Fruit fly (Drosophila melanogaster) whole organism, embryonic: Measurements from ENCODE around the gene Cpr64Ad.
A peak's percentile ranks its signal among the peaks of the same experiment; 100 is the strongest.

Source experiments
- Aef1 ChIP-seq: fragments of 200-800 bp; sonication (Bioruptor generic); IDR thresholded peaks from 3 replicates; pipeline ENCODE4 v1.3.6; 2022; ENCODE audit warnings: missing biosample characterization, missing genetic modification characterization
- CG10267 ChIP-seq: fragments of 200-800 bp; sonication (Bioruptor generic); optimal IDR thresholded peaks from 2 replicates; lab custom pipeline; 2018; ENCODE audit warnings: missing biosample characterization, mild to moderate bottlenecking, missing genetic modification characterization, moderate library complexity
- CG10543 ChIP-seq: fragments of 200-800 bp; sonication (Bioruptor generic); optimal IDR thresholded peaks from 3 replicates; lab custom pipeline; 2017; ENCODE audit warnings: missing biosample characterization, mild to moderate bottlenecking, missing genetic modification characterization, moderate library complexity
- CG10654 ChIP-seq: fragments of 200-800 bp; sonication (Bioruptor generic); optimal IDR thresholded peaks from 2 replicates; lab custom pipeline; 2016; ENCODE audit warnings: missing biosample characterization, missing genetic modification characterization
- CG11695 ChIP-seq: fragments of 200-800 bp; sonication (Bioruptor generic); IDR thresholded peaks from 3 replicates; pipeline ENCODE4 v1.3.6; 2022; ENCODE audit warnings: missing biosample characterization, missing genetic modification characterization
- CG11696 ChIP-seq: fragments of 200-800 bp; sonication (Bioruptor generic); IDR thresholded peaks from 2 replicates; pipeline ENCODE4 v1.3.6; 2022; ENCODE audit warnings: missing biosample characterization, missing genetic modification characterization
- CG12071 ChIP-seq: fragments of 200-800 bp; sonication (Bioruptor generic); optimal IDR thresholded peaks from 3 replicates; lab custom pipeline; 2018; ENCODE audit warnings: missing biosample characterization, mild to moderate bottlenecking, missing genetic modification characterization
- CG12104 ChIP-seq: fragments of 200-800 bp; sonication (Bioruptor generic); optimal IDR thresholded peaks from 3 replicates; lab custom pipeline; 2016; ENCODE audit warnings: missing biosample characterization, missing genetic modification characterization
- CG14710 ChIP-seq: fragments of 200-800 bp; sonication (Bioruptor generic); optimal IDR thresholded peaks from 3 replicates; lab custom pipeline; 2019; ENCODE audit warnings: missing biosample characterization, mild to moderate bottlenecking, missing genetic modification characterization, moderate library complexity
- CG15514 ChIP-seq: fragments of 200-800 bp; sonication (Bioruptor generic); optimal IDR thresholded peaks from 3 replicates; lab custom pipeline; 2017; ENCODE audit warnings: missing biosample characterization, missing genetic modification characterization, mild to moderate bottlenecking, moderate library complexity, missing genetic modification reagents
- CG15696 ChIP-seq: fragments of 200-800 bp; sonication (Bioruptor generic); optimal IDR thresholded peaks from 2 replicates; lab custom pipeline; 2019; ENCODE audit warnings: missing biosample characterization, mild to moderate bottlenecking, missing genetic modification characterization, moderate library complexity
- CG18476 ChIP-seq: fragments of 200-800 bp; sonication (Bioruptor generic); optimal IDR thresholded peaks from 2 replicates; lab custom pipeline; 2016; ENCODE audit warnings: missing biosample characterization, mild to moderate bottlenecking, missing genetic modification characterization
- CG18599 ChIP-seq: fragments of 200-800 bp; sonication (Bioruptor generic); optimal IDR thresholded peaks from 3 replicates; lab custom pipeline; 2017; ENCODE audit warnings: missing biosample characterization, missing genetic modification characterization, mild to moderate bottlenecking, moderate library complexity, missing genetic modification reagents
- CG2116 ChIP-seq: fragments of 200-800 bp; sonication (Bioruptor generic); optimal IDR thresholded peaks from 3 replicates; lab custom pipeline; 2018; ENCODE audit warnings: missing biosample characterization, mild to moderate bottlenecking, missing genetic modification characterization
- CG2875 ChIP-seq: fragments of 200-800 bp; sonication (Bioruptor generic); optimal IDR thresholded peaks from 2 replicates; lab custom pipeline; 2017; ENCODE audit warnings: missing biosample characterization, mild to moderate bottlenecking, missing genetic modification characterization, missing genetic modification reagents
- CG31441 ChIP-seq: fragments of 200-800 bp; sonication (Bioruptor generic); IDR thresholded peaks from 2 replicates; pipeline ENCODE4 v1.3.6; 2022; ENCODE audit warnings: missing biosample characterization, missing genetic modification characterization
- CG4360 ChIP-seq: fragments of 200-800 bp; sonication (Bioruptor generic); IDR thresholded peaks from 2 replicates; pipeline ENCODE4 v1.3.6; 2022; ENCODE audit warnings: missing biosample characterization, missing genetic modification characterization
- CG4617 ChIP-seq: fragments of 200-800 bp; sonication (Bioruptor generic); optimal IDR thresholded peaks from 3 replicates; lab custom pipeline; 2016; ENCODE audit warnings: missing biosample characterization, missing genetic modification characterization, borderline replicate concordance
- CG4820 ChIP-seq: fragments of 200-800 bp; sonication (Bioruptor generic); optimal IDR thresholded peaks from 3 replicates; lab custom pipeline; 2016; ENCODE audit warnings: missing biosample characterization, missing genetic modification characterization
- CG6689 ChIP-seq: fragments of 200-800 bp; sonication (Bioruptor generic); IDR thresholded peaks from 2 replicates; pipeline ENCODE4 v1.3.6; 2022; ENCODE audit warnings: missing biosample characterization, missing genetic modification characterization
- Dbx ChIP-seq: fragments of 200-800 bp; sonication (Bioruptor generic); IDR thresholded peaks from 3 replicates; pipeline ENCODE4 v1.3.6; 2022; ENCODE audit warnings: missing biosample characterization, missing genetic modification characterization
- Dek ChIP-seq: fragments of 200-800 bp; sonication (Bioruptor generic); optimal IDR thresholded peaks from 3 replicates; lab custom pipeline; 2019; ENCODE audit warnings: missing biosample characterization, mild to moderate bottlenecking, missing genetic modification characterization, moderate library complexity
- Dp ChIP-seq: fragments of 200-800 bp; sonication (Bioruptor generic); optimal IDR thresholded peaks from 2 replicates; lab custom pipeline; 2018; ENCODE audit warnings: missing biosample characterization, mild to moderate bottlenecking, missing genetic modification characterization, moderate library complexity
- E2f2 ChIP-seq: fragments of 200-800 bp; sonication (Bioruptor generic); IDR thresholded peaks from 2 replicates; pipeline ENCODE4 v1.3.6; 2022; ENCODE audit warnings: missing biosample characterization, missing genetic modification characterization
- Elba2 ChIP-seq: fragments of 200-800 bp; sonication (Bioruptor generic); optimal IDR thresholded peaks from 3 replicates; lab custom pipeline; 2016; ENCODE audit warnings: missing biosample characterization, missing genetic modification characterization
- Fer2 ChIP-seq: fragments of 200-800 bp; sonication (Bioruptor generic); optimal IDR thresholded peaks from 2 replicates; lab custom pipeline; 2018; ENCODE audit warnings: missing biosample characterization, mild to moderate bottlenecking, missing genetic modification characterization, moderate library complexity
- HLH4C ChIP-seq: fragments of 200-800 bp; sonication (Bioruptor generic); IDR thresholded peaks from 3 replicates; pipeline ENCODE4 v1.3.6; 2022; ENCODE audit warnings: missing biosample characterization, missing genetic modification characterization; ENCODE audit not compliant: partially characterized antibody
- Hr51 ChIP-seq, 2 experiments: fragments of 200-800 bp; sonication (Bioruptor generic); optimal IDR thresholded peaks; 2 replicates in 1 of 2; 3 replicates in 1 of 2; lab custom pipeline; 2016 to 2018; ENCODE audit warnings: missing biosample characterization in 2 of 2, missing genetic modification characterization in 2 of 2, mild to moderate bottlenecking in 1 of 2, moderate library complexity in 1 of 2
- Lim3 ChIP-seq: fragments of 200-800 bp; sonication (Bioruptor generic); IDR thresholded peaks from 2 replicates; pipeline ENCODE4 v1.3.6; 2022; ENCODE audit warnings: missing biosample characterization, missing genetic modification characterization
- Nf-YB ChIP-seq: fragments of 200-800 bp; sonication (Bioruptor generic); optimal IDR thresholded peaks from 3 replicates; lab custom pipeline; 2019; ENCODE audit warnings: missing biosample characterization, mild to moderate bottlenecking, missing genetic modification characterization, moderate library complexity
- Ravus ChIP-seq: fragments of 200-800 bp; sonication (Bioruptor generic); IDR thresholded peaks from 2 replicates; pipeline ENCODE4 v1.3.6; 2022; ENCODE audit warnings: missing biosample characterization, missing genetic modification characterization
- Xbp1 ChIP-seq: fragments of 200-800 bp; sonication (Bioruptor generic); optimal IDR thresholded peaks from 3 replicates; lab custom pipeline; 2016; ENCODE audit warnings: missing biosample characterization, mild to moderate bottlenecking, missing genetic modification characterization
- YL-1 ChIP-seq: fragments of 200-800 bp; sonication (Bioruptor generic); optimal IDR thresholded peaks from 3 replicates; lab custom pipeline; 2017; ENCODE audit warnings: missing biosample characterization, mild to moderate bottlenecking, missing genetic modification characterization
- abd-A ChIP-seq: fragments of 200-800 bp; sonication (Bioruptor generic); optimal IDR thresholded peaks from 3 replicates; lab custom pipeline; 2019; ENCODE audit warnings: missing biosample characterization, mild to moderate bottlenecking, missing genetic modification characterization, moderate library complexity
- ac ChIP-seq: fragments of 200-800 bp; sonication (Bioruptor generic); optimal IDR thresholded peaks from 3 replicates; lab custom pipeline; 2017; ENCODE audit warnings: missing biosample characterization, mild to moderate bottlenecking, missing genetic modification characterization
- amos ChIP-seq: fragments of 200-800 bp; sonication (Bioruptor generic); IDR thresholded peaks from 2 replicates; pipeline ENCODE4 v1.3.6; 2022; ENCODE audit warnings: missing biosample characterization, missing genetic modification characterization; ENCODE audit not compliant: partially characterized antibody
- chinmo ChIP-seq: fragments of 200-800 bp; sonication (Bioruptor generic); IDR thresholded peaks from 4 replicates; pipeline ENCODE4 v1.3.6; 2022; ENCODE audit warnings: missing biosample characterization, missing genetic modification characterization; ENCODE audit not compliant: partially characterized antibody
- ci ChIP-seq: fragments of 200-800 bp; sonication (Bioruptor generic); IDR thresholded peaks from 3 replicates; pipeline ENCODE4 v1.3.6; 2022; ENCODE audit warnings: missing biosample characterization, missing genetic modification characterization
- crc ChIP-seq: fragments of 200-800 bp; sonication (Bioruptor generic); optimal IDR thresholded peaks from 2 replicates; lab custom pipeline; 2016; ENCODE audit warnings: missing biosample characterization, missing genetic modification characterization
- crol ChIP-seq: fragments of 200-800 bp; sonication (Bioruptor generic); IDR thresholded peaks from 2 replicates; pipeline ENCODE4 v1.3.6; 2022; ENCODE audit warnings: missing biosample characterization, missing genetic modification characterization
- ind ChIP-seq: fragments of 200-800 bp; sonication (Bioruptor generic); optimal IDR thresholded peaks from 3 replicates; lab custom pipeline; 2016; ENCODE audit warnings: missing biosample characterization, missing genetic modification characterization
- kni ChIP-seq: fragments of 200-800 bp; sonication (Bioruptor generic); optimal IDR thresholded peaks from 3 replicates; lab custom pipeline; 2017; ENCODE audit warnings: mild to moderate bottlenecking, missing biosample characterization, missing genetic modification reagents, missing genetic modification characterization
- knrl ChIP-seq: fragments of 200-800 bp; sonication (Bioruptor generic); IDR thresholded peaks from 3 replicates; pipeline ENCODE4 v1.3.6; 2022; ENCODE audit warnings: missing biosample characterization, missing genetic modification characterization; ENCODE audit not compliant: partially characterized antibody
- nerfin-1 ChIP-seq: fragments of 200-800 bp; sonication (Bioruptor generic); optimal IDR thresholded peaks from 3 replicates; lab custom pipeline; 2019; ENCODE audit warnings: missing biosample characterization, mild to moderate bottlenecking, missing genetic modification characterization, moderate library complexity
- otp ChIP-seq: fragments of 200-800 bp; sonication (Bioruptor generic); IDR thresholded peaks from 3 replicates; pipeline ENCODE4, ENCODE4 v1.3.6; 2022; ENCODE audit warnings: missing biosample characterization, missing genetic modification characterization
- pnt ChIP-seq: fragments of 200-800 bp; sonication (Bioruptor generic); optimal IDR thresholded peaks from 3 replicates; lab custom pipeline; 2016; ENCODE audit warnings: missing biosample characterization, missing genetic modification characterization
- rib ChIP-seq: fragments of 200-800 bp; sonication (Bioruptor generic); IDR thresholded peaks from 2 replicates; pipeline ENCODE4 v1.3.6; 2022; ENCODE audit warnings: missing biosample characterization, missing genetic modification characterization
- sens ChIP-seq: fragments of 200-800 bp; sonication (Bioruptor generic); peaks from one replicate; lab custom pipeline; 2016; ENCODE audit warnings: missing biosample characterization, missing genetic modification characterization

Cpr64Ad gene

DNA sequence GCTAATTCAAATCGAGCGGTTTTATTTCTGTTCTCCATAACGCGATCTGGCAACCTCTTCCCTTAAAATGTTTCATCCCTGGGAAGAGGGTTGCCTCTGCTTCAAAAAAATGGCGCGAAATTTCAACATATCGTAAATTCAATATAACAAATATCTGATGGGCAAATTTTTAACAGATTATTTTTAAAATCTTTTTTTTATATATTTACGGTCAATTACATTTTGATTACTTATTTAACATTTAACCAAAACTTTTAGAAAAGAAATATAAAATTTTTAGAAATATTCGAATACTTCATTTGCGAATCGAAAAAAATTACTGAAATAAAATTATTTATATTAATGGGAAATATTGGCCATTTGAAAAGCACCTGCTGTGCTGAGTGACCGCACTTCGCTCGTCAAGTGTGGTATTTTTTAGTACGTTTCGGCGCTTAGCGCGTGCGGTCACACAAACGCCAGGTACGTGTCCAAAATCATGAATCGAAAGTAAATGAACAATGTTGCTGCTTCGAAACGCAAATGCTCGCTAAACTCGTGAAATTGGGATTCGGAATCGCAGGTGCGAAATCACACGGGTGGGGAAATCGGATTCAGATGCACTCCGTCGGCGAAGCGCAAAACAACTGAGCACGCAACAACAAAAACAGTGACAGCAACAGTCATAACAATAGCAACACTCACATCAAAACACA, 45.1 kb upstream of the Cpr64Ad start, which contains the start of gene Ero1L (continued):
- TF ChIP-seq CG4820 (GFP tag; lab: Kevin White, UChicago), result peak; percentile 11
- peak; percentile 72; the same call in 2 of the 3 replicates for TF ChIP-seq ci (GFP tag; lab: Robert Waterston, UW)
- TF ChIP-seq Dbx (GFP tag; lab: Robert Waterston, UW), result 0 out of 3 replicates have a peak, but pooled peaks have one; percentile 60
- peak; percentile 52 for TF ChIP-seq Aef1
- peak; percentile 10 for TF ChIP-seq Fer2
- TF ChIP-seq crol (GFP tag; lab: Robert Waterston, UW), result no peak
- TF ChIP-seq CG12104 (GFP tag; lab: Kevin White, UChicago), result peak; percentile 18
- TF ChIP-seq Dp, result peak; percentile 98
- peak; percentile 17 for TF ChIP-seq Xbp1
- peak; percentile 30 for TF ChIP-seq CG10543
- TF ChIP-seq CG18599 (GFP tag; lab: Kevin White, UChicago), result peak; percentile 55
- no peak for TF ChIP-seq ac (GFP tag; lab: Kevin White, UChicago)
- peak; percentile 3 for TF ChIP-seq kni
- peak; percentile 54 for TF ChIP-seq sens (GFP tag; lab: Kevin White, UChicago)
- peak; percentile 2 for TF ChIP-seq ind
- peak; percentile 65 for TF ChIP-seq CG4360 (GFP tag; lab: Robert Waterston, UW)
- TF ChIP-seq CG11696 (GFP tag; lab: Robert Waterston, UW), result peak; percentile 92
- TF ChIP-seq chinmo, result peak; percentile 48; the same call in 1 of the 4 replicates
- TF ChIP-seq pnt (GFP tag; lab: Kevin White, UChicago), result no peak
- TF ChIP-seq CG12071 (GFP tag; lab: Kevin White, UChicago), result peak; percentile 2
- TF ChIP-seq nerfin-1 (tag; lab: Kevin White, UChicago), result peak; percentile 21
- TF ChIP-seq Dek (tag; lab: Kevin White, UChicago), result peak; percentile 38
- TF ChIP-seq CG15514 (GFP tag; lab: Kevin White, UChicago), result peak; percentile 45
- no peak for TF ChIP-seq Ravus
- peak; percentile 9 for TF ChIP-seq Nf-YB (GFP tag; lab: Kevin White, UChicago)
- peak; percentile 41 for TF ChIP-seq CG15696 (tag; lab: Kevin White, UChicago)
- peak; percentile 37; the same call in 1 of the 2 replicates for TF ChIP-seq amos (GFP tag; lab: Robert Waterston, UW)
- TF ChIP-seq Lim3 (GFP tag; lab: Robert Waterston, UW), result no peak
- no peak for TF ChIP-seq crc (GFP tag; lab: Kevin White, UChicago)
- 0 out of 3 replicates have a peak, but pooled peaks have one; percentile 47 for TF ChIP-seq knrl (GFP tag; lab: Robert Waterston, UW)
- TF ChIP-seq YL-1, result peak; percentile 81
- TF ChIP-seq CG31441 (GFP tag; lab: Robert Waterston, UW), result peak; percentile 78
- TF ChIP-seq CG6689 (GFP tag; lab: Robert Waterston, UW), result peak; percentile 37
- TF ChIP-seq CG2116 (GFP tag; lab: Kevin White, UChicago), result peak; percentile 62
- TF ChIP-seq Hr51 (GFP tag; optimal IDR thresholded peaks at IDR 0.05; lab: Kevin White, UChicago), result peak in 1 of 2 experiments; percentile 54
- peak; percentile 87 for TF ChIP-seq CG4617 (GFP tag; lab: Kevin White, UChicago)
- TF ChIP-seq CG14710 (tag; lab: Kevin White, UChicago), result peak; percentile 73
- no peak for TF ChIP-seq Elba2 (GFP tag; lab: Kevin White, UChicago)
- TF ChIP-seq E2f2, result peak; percentile 98
- peak; percentile 70 for TF ChIP-seq CG10267 (tag; lab: Kevin White, UChicago)
- 0 out of 3 replicates have a peak, but pooled peaks have one; percentile 11 for TF ChIP-seq HLH4C (GFP tag; lab: Robert Waterston, UW)
- TF ChIP-seq CG18476 (GFP tag; lab: Kevin White, UChicago), result no peak
- peak; percentile 67 for TF ChIP-seq abd-A (tag; lab: Kevin White, UChicago)
- no peak for TF ChIP-seq CG2875 (GFP tag; lab: Kevin White, UChicago)
- TF ChIP-seq CG10654, result no peak
- peak; percentile 51; the same call in 1 of the 3 replicates for TF ChIP-seq CG11695 (GFP tag; lab: Robert Waterston, UW)
- TF ChIP-seq otp (GFP tag; lab: Robert Waterston, UW), result peak; percentile 30; the same call in 1 of the 3 replicates
- TF ChIP-seq rib, result peak; percentile 52; the same call in 1 of the 2 replicates
